Worm (Caenorhabditis elegans) whole organism, mixed stage, embryonic: Measurements from ENCODE around the gene frpr-21.

Experiments
- elt-1 ChIP-seq: sonication (generic microtip); optimal IDR thresholded peaks from 2 replicates; lab custom pipeline; 2017; ENCODE audit warnings: missing genetic modification characterization, mild to moderate bottlenecking, missing compliant biosample characterization, antibody characterized with exemption, moderate library complexity, borderline replicate concordance; ENCODE audit not compliant: insufficient read depth
- elt-3 ChIP-seq: fragments of 150-350 bp; optimal IDR thresholded peaks from 2 replicates; lab custom pipeline; 2014; ENCODE audit warnings: missing biosample characterization, missing genetic modification characterization
- lin-32 ChIP-seq: fragments of 200-800 bp; sonication (Bioruptor generic); optimal IDR thresholded peaks from 2 replicates; lab custom pipeline; 2018; ENCODE audit warnings: mild to moderate bottlenecking, missing genetic modification characterization, missing compliant biosample characterization
- mls-2 ChIP-seq: sonication (generic microtip); optimal IDR thresholded peaks from 2 replicates; lab custom pipeline; 2016; ENCODE audit warnings: mild to moderate bottlenecking, missing genetic modification characterization, moderate library complexity, missing compliant biosample characterization
- nhr-237 ChIP-seq: fragments of 150-350 bp; optimal IDR thresholded peaks from 2 replicates; lab custom pipeline; 2014; ENCODE audit warnings: missing biosample characterization, missing genetic modification characterization
- nhr-76 ChIP-seq: sonication (generic microtip); optimal IDR thresholded peaks from 2 replicates; lab custom pipeline; 2017; ENCODE audit warnings: missing biosample characterization, missing genetic modification characterization
- unc-39 ChIP-seq: fragments of 150-350 bp; optimal IDR thresholded peaks from 2 replicates; lab custom pipeline; 2014; ENCODE audit warnings: missing biosample characterization, missing genetic modification characterization
- unc-62 ChIP-seq: fragments of 150-350 bp; optimal IDR thresholded peaks from 2 replicates; lab custom pipeline; 2014; ENCODE audit warnings: missing biosample characterization, missing genetic modification reagents, missing genetic modification characterization

DNA sequence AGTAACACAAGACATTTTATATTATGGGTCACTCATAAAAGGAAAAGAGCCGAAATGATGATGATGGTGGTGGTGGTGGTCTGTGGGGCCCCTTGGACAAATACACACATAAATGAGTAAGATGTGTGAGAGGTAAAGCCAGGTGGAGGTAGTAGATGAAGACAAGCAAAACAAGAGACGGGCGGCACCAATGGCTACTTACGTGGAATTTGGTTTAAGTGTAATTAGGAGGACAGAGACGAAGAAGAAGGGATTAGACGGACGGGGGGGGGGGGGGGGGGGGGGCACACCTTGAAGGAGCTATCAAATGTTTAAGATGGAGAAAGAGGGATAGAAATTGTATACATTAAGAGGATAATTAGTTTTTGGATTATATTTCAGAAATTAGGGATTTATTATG, 47.1 kb downstream of the frpr-21 start:
- TF ChIP-seq nhr-237 (tag; lab: Kevin White, UChicago) (no peak), unc-62 (GFP tag; lab: Kevin White, UChicago) (no peak), nhr-76 (no peak), unc-39 (no peak), elt-1 (no peak), lin-32 (GFP tag; lab: Kevin White, UChicago) (no peak), elt-3 (no peak), mls-2 (peak; percentile 55)
